Fruit fly (Drosophila melanogaster): ENCODE measurements around the gene CG3402.

DNA sequence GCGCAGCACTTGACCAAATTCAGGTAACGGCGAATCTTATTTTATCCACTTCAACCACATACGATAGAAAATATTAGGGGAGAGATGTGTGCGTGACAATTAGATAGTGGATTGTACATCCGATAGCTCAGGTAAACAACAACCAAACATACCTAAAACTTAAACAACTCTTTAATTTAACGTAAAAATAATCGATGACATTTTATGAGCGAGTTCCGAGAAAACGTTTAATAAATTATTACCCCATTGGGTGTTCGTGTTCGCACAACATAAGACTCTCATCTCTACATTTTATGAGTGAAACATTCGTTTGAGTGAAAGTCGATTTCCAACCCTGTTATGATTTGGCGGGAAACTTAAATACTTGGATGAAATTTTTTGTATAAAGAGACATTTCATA lies 27.6 kb upstream of the CG3402 start, which contains the start of gene CG17129:
- no peak for TF ChIP-seq EcR (GFP tag; optimal IDR thresholded peaks at IDR 0.05)
- no peak for TF ChIP-seq CG8478 (optimal IDR thresholded peaks at IDR 0.05)
- TF ChIP-seq usp (GFP tag; optimal IDR thresholded peaks at IDR 0.05): no peak
